Worm (Caenorhabditis elegans) whole organism, midembryonic: ENCODE results near the gene memb-1.
A peak's percentile ranks its signal among the peaks of the same experiment; 100 is the strongest.

Source experiments
- T22C8.4 ChIP-seq: fragments of 200-800 bp; sonication (Bioruptor generic); IDR thresholded peaks from 2 replicates; pipeline ENCODE4 v1.3.6; 2022; ENCODE audit warnings: missing genetic modification characterization, missing compliant biosample characterization
- cog-1 ChIP-seq: sonication (generic microtip); optimal IDR thresholded peaks from 2 replicates; lab custom pipeline; 2016; ENCODE audit warnings: missing genetic modification characterization, missing compliant biosample characterization
- flt-1 ChIP-seq: fragments of 200-800 bp; sonication (Bioruptor generic); IDR thresholded peaks from 2 replicates; pipeline ENCODE4 v1.3.6; 2022; ENCODE audit warnings: missing genetic modification characterization, missing compliant biosample characterization
- klf-2 ChIP-seq: fragments of 200-800 bp; sonication (Bioruptor generic); conservative IDR thresholded peaks from 2 replicates; pipeline ENCODE4 v1.3.6; 2022; ENCODE audit warnings: missing genetic modification reagents, missing genetic modification characterization, missing compliant biosample characterization
- med-1 ChIP-seq: sonication (generic microtip); optimal IDR thresholded peaks from 2 replicates; lab custom pipeline; 2017; ENCODE audit warnings: missing genetic modification characterization, mild to moderate bottlenecking, missing compliant biosample characterization, antibody characterized with exemption, missing genetic modification reagents; ENCODE audit not compliant: insufficient read depth
- ref-1 ChIP-seq: fragments of 200-800 bp; sonication (Bioruptor generic); conservative IDR thresholded peaks from 2 replicates; pipeline ENCODE4 v1.3.6; 2022; ENCODE audit warnings: missing genetic modification reagents, missing genetic modification characterization, missing compliant biosample characterization
- tab-1 ChIP-seq: fragments of 200-800 bp; sonication (Bioruptor generic); IDR thresholded peaks from 2 replicates; pipeline ENCODE4 v1.3.6; 2022; ENCODE audit warnings: missing genetic modification characterization, missing compliant biosample characterization
- ztf-23 ChIP-seq: fragments of 200-800 bp; sonication (Bioruptor generic); IDR thresholded peaks from 2 replicates; pipeline ENCODE4 v1.3.6; 2022; ENCODE audit warnings: missing genetic modification reagents, missing genetic modification characterization, missing compliant biosample characterization
- ztf-29 ChIP-seq: fragments of 200-800 bp; sonication (Bioruptor generic); IDR thresholded peaks from 2 replicates; pipeline ENCODE4 v1.3.6; 2022; ENCODE audit warnings: missing genetic modification reagents, missing genetic modification characterization, missing compliant biosample characterization

Gene memb-1

DNA sequence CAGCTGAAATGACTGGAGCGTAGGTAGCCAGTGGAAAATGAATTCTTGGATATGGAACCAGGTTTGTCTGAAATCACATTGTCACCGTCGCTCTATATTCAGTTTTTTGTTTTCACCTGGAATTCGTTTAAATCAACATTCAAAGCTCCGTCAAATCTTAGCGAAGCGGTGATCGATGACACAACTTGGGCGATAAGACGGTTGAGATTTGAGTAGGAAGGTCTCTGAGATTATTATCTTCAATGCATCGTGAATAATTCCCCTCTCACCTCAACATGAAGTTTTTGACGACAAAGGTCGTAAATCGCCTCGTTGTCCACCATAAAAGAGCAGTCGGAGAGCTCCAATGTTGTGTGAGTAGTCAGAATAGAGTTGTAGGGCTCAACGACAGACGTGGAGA, 15.2 kb upstream of the memb-1 start:
- no peak for TF ChIP-seq ref-1 (GFP tag; lab: Robert Waterston, UW)
- no peak for TF ChIP-seq T22C8.4
- TF ChIP-seq flt-1 (GFP tag; lab: Robert Waterston, UW), result no peak
- no peak for TF ChIP-seq ztf-23 (GFP tag; lab: Robert Waterston, UW)
- no peak for TF ChIP-seq med-1 (GFP tag; lab: Kevin White, UChicago)
- no peak for TF ChIP-seq tab-1 (GFP tag; lab: Robert Waterston, UW)
- no peak for TF ChIP-seq cog-1
- TF ChIP-seq ztf-29 (GFP tag; lab: Robert Waterston, UW), result no peak
- TF ChIP-seq klf-2 (GFP tag; lab: Robert Waterston, UW), result no peak

DNA sequence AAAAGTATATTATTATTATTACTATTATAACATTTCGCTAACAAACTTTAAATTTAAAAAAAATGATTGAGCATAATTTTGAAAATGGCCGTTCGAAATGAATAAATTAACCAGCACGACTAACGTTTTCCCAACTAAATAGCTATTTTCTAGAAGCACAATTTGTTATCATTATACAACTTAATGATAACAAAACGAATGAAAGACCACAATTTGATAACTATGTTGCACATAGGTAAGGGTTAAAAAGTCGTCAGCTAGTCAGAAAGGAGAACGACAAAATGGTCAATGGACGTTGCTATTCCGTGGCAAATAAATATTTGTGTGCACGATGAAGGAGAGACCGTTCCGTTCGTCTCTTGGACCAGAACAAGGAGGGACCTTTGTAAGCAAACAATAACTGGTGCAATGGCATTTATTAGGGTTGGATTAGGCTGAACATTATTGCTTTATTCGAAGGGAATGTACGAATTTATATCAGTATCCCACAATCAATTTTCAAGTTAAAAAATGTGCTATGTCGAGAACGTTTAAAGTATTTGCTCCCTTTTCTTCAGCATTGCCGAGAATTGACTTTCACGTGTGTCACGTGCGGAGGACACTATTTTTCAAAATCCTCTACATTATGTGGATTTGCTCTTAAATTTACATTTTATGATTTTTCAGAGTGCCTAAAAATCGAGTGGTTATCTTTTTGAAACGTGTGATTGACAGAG, 11.3 kb upstream of the memb-1 start, which contains the start of gene ZK899.3:
TSS of gene ZK899.3 (plus strand) at position 666 of the 716 bp plus-strand sequence.
- TF ChIP-seq tab-1 (GFP tag; lab: Robert Waterston, UW) (no peak), flt-1 (GFP tag; lab: Robert Waterston, UW) (no peak), klf-2 (GFP tag; lab: Robert Waterston, UW) (no peak), T22C8.4 (no peak), ztf-29 (GFP tag; lab: Robert Waterston, UW) (no peak), ref-1 (GFP tag; lab: Robert Waterston, UW) (no peak), med-1 (GFP tag; lab: Kevin White, UChicago) (no peak), ztf-23 (GFP tag; lab: Robert Waterston, UW) (no peak), cog-1 (no peak)

DNA sequence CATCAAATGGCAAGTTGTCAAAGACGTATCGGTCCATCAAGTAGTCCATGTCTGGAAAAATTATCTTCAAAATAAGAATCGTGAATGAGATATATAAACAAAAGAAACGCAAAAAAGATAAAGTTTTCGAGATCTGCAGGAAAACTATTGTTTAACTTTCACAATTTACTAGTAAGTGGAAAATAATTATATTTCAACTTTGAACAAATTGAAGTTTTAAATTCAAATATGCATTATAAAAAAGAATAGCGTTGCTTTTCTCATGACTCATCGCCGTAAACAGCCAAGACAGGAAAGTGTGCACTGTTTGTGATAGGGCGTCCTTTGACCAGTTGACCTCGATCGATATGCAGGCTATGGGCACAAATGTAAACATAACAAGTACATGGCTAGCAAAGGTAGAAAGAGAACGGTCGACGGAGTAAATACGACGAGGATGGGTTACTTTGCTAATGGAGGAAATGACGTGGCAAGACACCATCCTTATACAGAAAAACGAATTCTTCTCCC, 10.6 kb upstream of the memb-1 start, which contains the start of gene ZK899.2:
TSS of gene ZK899.2 (minus strand) at position 51 of the 510 bp plus-strand sequence.
- TF ChIP-seq T22C8.4 (no peak), flt-1 (GFP tag; lab: Robert Waterston, UW) (no peak), ztf-23 (GFP tag; lab: Robert Waterston, UW) (no peak), ref-1 (GFP tag; lab: Robert Waterston, UW) (no peak), med-1 (GFP tag; lab: Kevin White, UChicago) (no peak)

DNA sequence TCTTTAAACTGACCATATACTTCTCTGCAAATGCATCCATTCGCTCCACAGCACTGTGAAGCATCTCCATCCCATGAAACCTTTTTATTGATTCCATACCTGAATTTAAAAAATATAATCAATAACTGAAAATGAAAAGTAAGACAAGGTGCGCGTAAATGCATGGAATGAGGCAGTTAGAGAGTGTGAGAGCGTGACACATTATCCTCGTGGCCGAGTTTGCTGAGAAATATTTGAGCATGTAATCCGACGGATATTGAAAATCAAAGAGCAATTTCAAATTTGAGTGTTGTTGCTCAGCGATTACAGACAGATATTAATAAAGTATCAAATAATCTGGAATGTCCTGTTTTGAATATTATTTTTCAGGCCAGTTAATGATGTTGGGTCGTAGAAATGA, 8.0 kb upstream of the memb-1 start, which contains the start of gene ZK899.7:
TSS of gene ZK899.7 (minus strand) at position 101 of the 400 bp plus-strand sequence.
- TF ChIP-seq med-1 (GFP tag; lab: Kevin White, UChicago) (no peak), ref-1 (GFP tag; lab: Robert Waterston, UW) (no peak), flt-1 (GFP tag; lab: Robert Waterston, UW) (no peak), ztf-23 (GFP tag; lab: Robert Waterston, UW) (no peak), ztf-29 (GFP tag; lab: Robert Waterston, UW) (no peak), T22C8.4 (no peak), tab-1 (GFP tag; lab: Robert Waterston, UW) (no peak)

DNA sequence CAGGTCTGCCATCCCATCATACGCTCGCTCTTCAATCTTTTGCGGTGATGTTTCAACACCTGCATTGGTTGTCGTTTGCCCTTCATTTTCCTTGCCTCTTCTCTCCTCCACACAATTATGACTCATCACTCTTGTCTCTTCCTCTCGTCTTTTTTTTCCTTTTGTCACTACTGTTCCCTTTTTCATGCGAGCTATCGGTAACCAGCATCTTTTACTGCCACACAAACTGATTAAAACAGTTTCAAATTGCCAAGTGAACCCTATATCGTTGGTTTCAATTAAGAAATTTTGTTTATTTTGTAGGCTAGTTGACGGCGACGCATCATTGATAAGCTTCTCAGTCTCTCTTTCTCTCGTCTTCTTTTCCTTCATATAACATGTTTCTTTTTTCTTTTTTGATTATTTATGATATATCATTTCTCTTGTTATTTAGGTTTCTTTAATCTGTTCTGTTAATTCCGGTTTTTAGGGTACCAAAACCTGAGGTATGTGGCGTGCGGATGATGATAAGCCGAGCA, 4.9 kb upstream of the memb-1 start, which contains the start of gene ZK899.1:
TSS of gene ZK899.1 (plus strand) at position 468 of the 518 bp plus-strand sequence.
- TF ChIP-seq flt-1 (GFP tag; lab: Robert Waterston, UW) (no peak), ztf-29 (GFP tag; lab: Robert Waterston, UW) (no peak), med-1 (GFP tag; lab: Kevin White, UChicago) (no peak), ztf-23 (GFP tag; lab: Robert Waterston, UW) (no peak), tab-1 (GFP tag; lab: Robert Waterston, UW) (no peak), klf-2 (GFP tag; lab: Robert Waterston, UW) (no peak), cog-1 (no peak), ref-1 (GFP tag; lab: Robert Waterston, UW) (no peak)

DNA sequence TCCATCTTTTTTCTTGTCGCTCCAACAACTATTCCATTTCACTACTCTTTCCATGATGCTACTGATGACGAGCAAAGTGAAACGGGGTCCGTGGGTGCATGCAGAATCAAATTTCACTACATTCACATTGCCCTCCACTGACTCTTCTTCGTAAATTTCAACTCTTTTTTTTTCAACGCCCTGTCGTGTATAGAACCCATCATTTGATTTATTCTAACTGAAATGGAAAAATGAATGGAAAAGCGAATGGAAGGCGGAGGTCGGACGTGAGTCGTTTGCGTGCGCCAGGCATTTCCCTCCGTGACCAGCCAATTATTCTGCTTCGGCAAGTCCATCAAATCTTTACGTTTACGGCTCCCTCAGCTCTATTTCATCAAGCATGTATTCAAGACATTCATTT, 2.5 kb upstream of the memb-1 start:
- TF ChIP-seq ztf-29 (GFP tag; lab: Robert Waterston, UW) (no peak), cog-1 (no peak), T22C8.4 (no peak), ztf-23 (GFP tag; lab: Robert Waterston, UW) (no peak), flt-1 (GFP tag; lab: Robert Waterston, UW) (no peak), tab-1 (GFP tag; lab: Robert Waterston, UW) (no peak), med-1 (GFP tag; lab: Kevin White, UChicago) (no peak), ref-1 (GFP tag; lab: Robert Waterston, UW) (no peak), klf-2 (GFP tag; lab: Robert Waterston, UW) (no peak)

DNA sequence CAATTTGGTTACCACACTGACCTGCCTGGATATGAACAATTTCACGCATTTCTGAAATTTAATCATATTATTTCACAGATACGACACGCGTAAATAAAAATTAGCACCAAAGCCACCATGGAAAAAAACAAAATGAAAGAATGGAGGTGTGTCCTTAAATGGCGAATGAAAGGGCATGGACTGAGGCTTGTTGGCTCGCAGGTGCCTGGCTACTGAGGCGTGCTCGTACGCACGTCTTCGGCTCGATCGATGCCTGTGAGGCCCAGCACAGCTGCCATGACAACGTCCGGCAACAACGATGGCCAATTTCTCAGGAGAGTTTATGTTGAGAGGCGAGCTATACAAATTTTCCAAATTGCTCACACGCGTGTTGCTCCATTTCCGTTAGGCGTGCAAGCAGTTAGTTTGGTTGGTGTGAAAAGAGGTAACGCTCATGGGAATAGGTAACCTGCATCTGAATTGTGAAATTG, 4.5 kb downstream of the memb-1 start, which contains the start of gene tbb-4:
TSS of gene tbb-4 (minus strand) at position 51 of the 470 bp plus-strand sequence.
- TF ChIP-seq flt-1 (GFP tag; lab: Robert Waterston, UW) (no peak), ztf-29 (GFP tag; lab: Robert Waterston, UW) (no peak), cog-1 (no peak), T22C8.4 (no peak), tab-1 (GFP tag; lab: Robert Waterston, UW) (no peak), ref-1 (GFP tag; lab: Robert Waterston, UW) (no peak), ztf-23 (GFP tag; lab: Robert Waterston, UW) (no peak), med-1 (GFP tag; lab: Kevin White, UChicago) (no peak), klf-2 (GFP tag; lab: Robert Waterston, UW) (no peak)

DNA sequence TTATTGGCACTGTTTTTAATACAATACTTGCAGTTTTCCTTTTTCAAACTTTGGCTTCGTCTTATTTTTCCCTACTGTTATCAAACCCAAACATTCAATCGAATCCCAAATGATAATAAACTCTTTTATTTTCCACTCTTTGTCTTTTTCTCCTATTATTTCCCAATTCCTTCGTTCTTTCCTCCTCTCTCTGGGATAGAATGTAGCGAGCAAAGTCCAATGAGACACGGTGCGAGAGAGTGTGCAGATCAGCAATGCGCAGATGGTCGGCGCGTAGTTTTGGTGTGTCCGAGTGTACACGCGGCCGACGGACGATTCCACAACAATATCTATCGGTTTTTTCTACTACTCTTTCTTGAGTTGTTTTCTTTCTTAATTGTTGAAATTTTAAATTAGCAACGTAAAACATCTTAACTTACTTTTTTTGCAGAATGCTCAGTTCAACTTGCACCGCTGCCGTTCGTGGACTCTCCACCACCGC, 10.3 kb downstream of the memb-1 start, which contains the start of gene B0272.3:
TSS of gene B0272.3 (plus strand) at position 431 of the 481 bp plus-strand sequence.
- no peak for TF ChIP-seq tab-1 (GFP tag; lab: Robert Waterston, UW)
- TF ChIP-seq cog-1, result peak; percentile 17

DNA sequence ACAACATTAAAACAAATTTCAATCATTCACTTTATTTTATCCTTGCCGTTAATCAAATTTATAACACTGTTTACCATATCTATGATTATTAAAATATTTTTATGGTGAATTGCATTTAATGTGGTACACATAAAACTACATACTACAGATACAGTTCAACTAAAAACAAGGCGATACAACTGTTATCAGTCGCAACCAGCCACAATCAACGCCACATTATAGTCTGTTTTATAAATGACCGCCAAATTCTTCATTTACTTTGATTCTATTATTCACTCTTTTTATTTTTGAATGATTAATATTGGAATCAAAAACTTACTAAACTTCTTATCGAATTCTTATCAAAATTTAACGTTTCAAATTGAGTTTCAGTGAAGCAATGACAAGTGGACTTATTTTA, 13.3 kb downstream of the memb-1 start, which contains the start of gene B0272.4:
TSS of gene B0272.4 (plus strand) at position 373 of the 400 bp plus-strand sequence.
- TF ChIP-seq ztf-29 (GFP tag; lab: Robert Waterston, UW) (no peak), ztf-23 (GFP tag; lab: Robert Waterston, UW) (no peak), T22C8.4 (no peak), tab-1 (GFP tag; lab: Robert Waterston, UW) (no peak), klf-2 (GFP tag; lab: Robert Waterston, UW) (no peak), flt-1 (GFP tag; lab: Robert Waterston, UW) (no peak), med-1 (GFP tag; lab: Kevin White, UChicago) (no peak), ref-1 (GFP tag; lab: Robert Waterston, UW) (no peak), cog-1 (no peak)
